Worm (Caenorhabditis elegans) whole organism, L3 larva: ENCODE measurements around the gene F53B2.8.

Source experiments
- R02D3.7 ChIP-seq: fragments of 150-350 bp; optimal IDR thresholded peaks from 2 replicates; lab custom pipeline; 2014; ENCODE audit warnings: missing biosample characterization, missing genetic modification characterization
- ZK546.5 ChIP-seq: sonication (generic microtip); optimal IDR thresholded peaks from 2 replicates; lab custom pipeline; 2017; ENCODE audit warnings: missing biosample characterization, missing genetic modification characterization
- aly-2 ChIP-seq: fragments of 150-350 bp; optimal IDR thresholded peaks from 2 replicates; lab custom pipeline; 2014; ENCODE audit warnings: missing biosample characterization, missing genetic modification characterization
- ama-1 ChIP-seq: fragments of 150-350 bp; optimal IDR thresholded peaks from 2 replicates; lab custom pipeline; 2018
- ceh-16 ChIP-seq: sonication (generic microtip); optimal IDR thresholded peaks from 2 replicates; lab custom pipeline; 2017; ENCODE audit warnings: missing biosample characterization, missing genetic modification characterization
- ceh-28 ChIP-seq: fragments of 150-350 bp; optimal IDR thresholded peaks from 2 replicates; lab custom pipeline; 2014; ENCODE audit warnings: missing biosample characterization, missing genetic modification reagents, missing genetic modification characterization
- ceh-9 ChIP-seq: sonication (generic microtip); optimal IDR thresholded peaks from 2 replicates; lab custom pipeline; 2018; ENCODE audit warnings: missing biosample characterization, missing genetic modification characterization
- daf-12 ChIP-seq: fragments of 150-350 bp; optimal IDR thresholded peaks from 2 replicates; lab custom pipeline; 2014; ENCODE audit warnings: missing biosample characterization, missing genetic modification reagents, missing genetic modification characterization
- egl-27 ChIP-seq: sonication (generic microtip); optimal IDR thresholded peaks from 4 replicates; lab custom pipeline; 2017; ENCODE audit warnings: missing biosample characterization, missing genetic modification reagents, missing genetic modification characterization
- egl-5 ChIP-seq: fragments of 150-350 bp; optimal IDR thresholded peaks from 2 replicates; lab custom pipeline; 2017; ENCODE audit warnings: missing biosample characterization, missing genetic modification reagents, missing genetic modification characterization, inconsistent platforms
- elt-1 ChIP-seq: fragments of 150-350 bp; optimal IDR thresholded peaks from 2 replicates; lab custom pipeline; 2014; ENCODE audit warnings: missing biosample characterization, missing genetic modification characterization
- elt-2 ChIP-seq: sonication (generic microtip); optimal IDR thresholded peaks from 2 replicates; lab custom pipeline; 2016; ENCODE audit warnings: missing genetic modification reagents, mild to moderate bottlenecking, missing genetic modification characterization, missing compliant biosample characterization
- eor-1 ChIP-seq, 2 experiments: fragments of 150-350 bp; optimal IDR thresholded peaks; 2 replicates each; lab custom pipeline; 2014 to 2018; ENCODE audit warnings: missing biosample characterization in 2 of 2, missing genetic modification characterization in 2 of 2
- fkh-10 ChIP-seq: sonication (generic microtip); optimal IDR thresholded peaks from 2 replicates; lab custom pipeline; 2017; ENCODE audit warnings: missing biosample characterization, missing genetic modification reagents, missing genetic modification characterization
- fkh-2 ChIP-seq: fragments of 150-350 bp; optimal IDR thresholded peaks from 2 replicates; lab custom pipeline; 2014; ENCODE audit warnings: missing biosample characterization, missing genetic modification reagents, missing genetic modification characterization
- fos-1 ChIP-seq: fragments of 150-350 bp; optimal IDR thresholded peaks from 2 replicates; lab custom pipeline; 2014; ENCODE audit warnings: missing biosample characterization, missing genetic modification characterization
- hmg-11 ChIP-seq: sonication (generic microtip); optimal IDR thresholded peaks from 2 replicates; lab custom pipeline; 2016; ENCODE audit warnings: missing genetic modification characterization, missing compliant biosample characterization
- jun-1 ChIP-seq: fragments of 150-350 bp; optimal IDR thresholded peaks from 2 replicates; lab custom pipeline; 2014; ENCODE audit warnings: missing biosample characterization, missing genetic modification reagents, missing genetic modification characterization
- lin-15B ChIP-seq: fragments of 150-350 bp; optimal IDR thresholded peaks from 2 replicates; lab custom pipeline; 2014; ENCODE audit warnings: missing biosample characterization, missing genetic modification characterization
- lsy-12 ChIP-seq: sonication (generic microtip); optimal IDR thresholded peaks from 2 replicates; lab custom pipeline; 2016; ENCODE audit warnings: mild to moderate bottlenecking, missing genetic modification characterization, missing compliant biosample characterization
- mdl-1 ChIP-seq: fragments of 150-350 bp; optimal IDR thresholded peaks from 2 replicates; lab custom pipeline; 2014; ENCODE audit warnings: missing biosample characterization, missing genetic modification characterization
- nhr-12 ChIP-seq: fragments of 150-350 bp; optimal IDR thresholded peaks from 2 replicates; lab custom pipeline; 2014; ENCODE audit warnings: missing biosample characterization, missing genetic modification characterization
- nhr-43 ChIP-seq: sonication (generic microtip); optimal IDR thresholded peaks from 2 replicates; lab custom pipeline; 2016; ENCODE audit warnings: mild to moderate bottlenecking, missing genetic modification characterization, missing compliant biosample characterization; ENCODE audit not compliant: poor library complexity, severe bottlenecking
- nhr-67 ChIP-seq: fragments of 150-350 bp; optimal IDR thresholded peaks from 2 replicates; lab custom pipeline; 2014; ENCODE audit warnings: missing biosample characterization, missing genetic modification characterization
- nhr-76 ChIP-seq: fragments of 150-350 bp; sonication (generic microtip); optimal IDR thresholded peaks from 5 replicates; lab custom pipeline; 2014; ENCODE audit warnings: missing biosample characterization, missing genetic modification characterization
- nhr-77 ChIP-seq: fragments of 150-350 bp; optimal IDR thresholded peaks from 2 replicates; lab custom pipeline; 2014; ENCODE audit warnings: missing biosample characterization, missing genetic modification characterization
- pha-4 ChIP-seq: fragments of 150-350 bp; optimal IDR thresholded peaks from 2 replicates; lab custom pipeline; 2014; ENCODE audit warnings: missing biosample characterization, missing genetic modification reagents, missing genetic modification characterization
- pqm-1 ChIP-seq: fragments of 150-350 bp; optimal IDR thresholded peaks from 2 replicates; lab custom pipeline; 2017; ENCODE audit warnings: missing biosample characterization, missing genetic modification characterization, inconsistent platforms
- sea-2 ChIP-seq: fragments of 150-350 bp; sonication (generic microtip); optimal IDR thresholded peaks from 4 replicates; lab custom pipeline; 2014; ENCODE audit warnings: missing biosample characterization, missing genetic modification reagents, missing genetic modification characterization
- skn-1 ChIP-seq: fragments of 150-350 bp; optimal IDR thresholded peaks from 2 replicates; lab custom pipeline; 2014; ENCODE audit warnings: missing biosample characterization, missing genetic modification characterization
- snpc-4 ChIP-seq: fragments of 150-350 bp; optimal IDR thresholded peaks from 2 replicates; lab custom pipeline; 2014; ENCODE audit warnings: missing biosample characterization, missing genetic modification characterization
- tbx-2 ChIP-seq: sonication (generic microtip); optimal IDR thresholded peaks from 2 replicates; lab custom pipeline; 2016; ENCODE audit warnings: mild to moderate bottlenecking, missing genetic modification characterization, missing compliant biosample characterization
- unc-39 ChIP-seq: sonication (generic microtip); optimal IDR thresholded peaks from 4 replicates; lab custom pipeline; 2017; ENCODE audit warnings: missing biosample characterization, missing genetic modification characterization
- unc-62 ChIP-seq: fragments of 150-350 bp; sonication (generic microtip); optimal IDR thresholded peaks from 4 replicates; lab custom pipeline; 2014; ENCODE audit warnings: missing biosample characterization, missing genetic modification reagents, missing genetic modification characterization
- zag-1 ChIP-seq: fragments of 150-350 bp; optimal IDR thresholded peaks from 2 replicates; lab custom pipeline; 2014; ENCODE audit warnings: missing biosample characterization, missing genetic modification characterization
- ztf-4 ChIP-seq: fragments of 150-350 bp; optimal IDR thresholded peaks from 2 replicates; lab custom pipeline; 2014; ENCODE audit warnings: missing biosample characterization, missing genetic modification characterization

The F53B2.8 gene

ce11 chrIV:12547824-12548223 is 20.6 kb upstream of the F53B2.8 start, which contains the start of gene ipmk-1:
TSS of gene ipmk-1 (plus strand) at chrIV:12548124.
- TF ChIP-seq fos-1 (tag; lab: Kevin White, UChicago): no peak
- TF ChIP-seq ceh-9 (tag; lab: Kevin White, UChicago): no peak
- no peak for TF ChIP-seq nhr-77 (tag; lab: Kevin White, UChicago)
- no peak for TF ChIP-seq fkh-2 (tag; lab: Kevin White, UChicago)
- no peak for TF ChIP-seq nhr-76 (tag; lab: Kevin White, UChicago)
- no peak for TF ChIP-seq tbx-2 (tag; lab: Kevin White, UChicago)
- no peak for TF ChIP-seq zag-1
- TF ChIP-seq fkh-10 (GFP tag; lab: Kevin White, UChicago): no peak
- TF ChIP-seq pqm-1 (tag; lab: Kevin White, UChicago): no peak
- TF ChIP-seq lin-15B (tag; lab: Kevin White, UChicago): no peak
- no peak for TF ChIP-seq ZK546.5 (tag; lab: Kevin White, UChicago)
- TF ChIP-seq R02D3.7: no peak
- TF ChIP-seq lsy-12 (tag; lab: Kevin White, UChicago): no peak
- TF ChIP-seq ceh-16: no peak
- TF ChIP-seq ztf-4 (tag; lab: Kevin White, UChicago): no peak
- no peak for TF ChIP-seq ceh-28 (tag; lab: Kevin White, UChicago)
- no peak for TF ChIP-seq nhr-67 (tag; lab: Kevin White, UChicago)
- TF ChIP-seq elt-2 (tag; lab: Kevin White, UChicago): no peak
- no peak for TF ChIP-seq pha-4
- TF ChIP-seq, all 47 proteins: peak for 0

- TF ChIP-seq fos-1 (tag; lab: Kevin White, UChicago) (no peak), R02D3.7 (no peak), lin-15B (tag; lab: Kevin White, UChicago) (no peak), skn-1 (no peak), tbx-2 (tag; lab: Kevin White, UChicago) (no peak), nhr-43 (tag; lab: Kevin White, UChicago) (no peak)
Measured at ce11 chrIV:12545902-12546301, 18.7 kb upstream of the F53B2.8 start.

ce11 chrIV:12545393-12545792 is 18.2 kb upstream of the F53B2.8 start:
- no peak for TF ChIP-seq eor-1 (tag; optimal IDR thresholded peaks at IDR 0.05; lab: Kevin White, UChicago)
- no peak for TF ChIP-seq elt-2 (tag; lab: Kevin White, UChicago)
- TF ChIP-seq nhr-67 (tag; lab: Kevin White, UChicago): no peak
- TF ChIP-seq pha-4: peak; percentile 7
- TF ChIP-seq fos-1 (tag; lab: Kevin White, UChicago): no peak
- no peak for TF ChIP-seq elt-1 (tag; lab: Kevin White, UChicago)

ce11 chrIV:12544624-12545023 is 17.4 kb upstream of the F53B2.8 start:
- TF ChIP-seq hmg-11 (tag; lab: Kevin White, UChicago) (no peak), mdl-1 (no peak), jun-1 (tag; lab: Kevin White, UChicago) (no peak), sea-2 (GFP tag; lab: Kevin White, UChicago) (no peak), nhr-12 (no peak), daf-12 (tag; lab: Kevin White, UChicago) (no peak)

- TF ChIP-seq ztf-4 (tag; lab: Kevin White, UChicago) (no peak), nhr-12 (no peak), unc-62 (no peak), unc-39 (tag; lab: Kevin White, UChicago) (no peak), snpc-4 (tag; lab: Kevin White, UChicago) (no peak), aly-2 (tag; lab: Kevin White, UChicago) (no peak), nhr-43 (tag; lab: Kevin White, UChicago) (no peak), ama-1 (no peak), egl-5 (no peak), ceh-9 (tag; lab: Kevin White, UChicago) (no peak), egl-27 (tag; lab: Kevin White, UChicago) (no peak)
Measured at ce11 chrIV:12542011-12542410, 14.8 kb upstream of the F53B2.8 start, which contains the start of gene ham-1. TSS of gene ham-1 (plus strand) at chrIV:12542183.
